Worm (Caenorhabditis elegans): ENCODE results near the gene wrt-10.

ce11 chrII:7519221-7519620, 15.1 kb downstream of the wrt-10 start, which contains the start of gene glb-9:
- no peak for TF ChIP-seq mep-1 (tag; optimal IDR thresholded peaks at IDR 0.05)
- no peak for TF ChIP-seq fos-1 (tag; optimal IDR thresholded peaks at IDR 0.05)
- TF ChIP-seq lin-15B (tag; optimal IDR thresholded peaks at IDR 0.05) = no peak
- no peak for TF ChIP-seq nhr-77 (tag; optimal IDR thresholded peaks at IDR 0.05)
- no peak for TF ChIP-seq ceh-88 (GFP tag; IDR thresholded peaks at IDR 0.05)
- no peak for TF ChIP-seq sptf-1 (tag; optimal IDR thresholded peaks at IDR 0.05)
- no peak for TF ChIP-seq lsy-2 (tag; optimal IDR thresholded peaks at IDR 0.05)
- TF ChIP-seq ztf-4 (tag; optimal IDR thresholded peaks at IDR 0.05) = no peak
- TF ChIP-seq nhr-84 (tag; optimal IDR thresholded peaks at IDR 0.05) = no peak
- no peak for TF ChIP-seq lin-13 (GFP tag; optimal IDR thresholded peaks at IDR 0.05)
- TF ChIP-seq unc-62 (GFP tag; optimal IDR thresholded peaks at IDR 0.05) = no peak
- TF ChIP-seq zag-1 (tag; optimal IDR thresholded peaks at IDR 0.05) = no peak
- TF ChIP-seq ceh-63 (GFP tag; optimal IDR thresholded peaks at IDR 0.05) = no peak
- no peak for TF ChIP-seq fkh-10 (GFP tag; optimal IDR thresholded peaks at IDR 0.05)
